Fruit fly (Drosophila melanogaster) whole organism, prepupa: Measurements from ENCODE around the gene CG13056.

ENCODE experiments used
- CG4318 ChIP-seq: fragments of 200-800 bp; sonication (Bioruptor generic); optimal IDR thresholded peaks from 3 replicates; lab custom pipeline; 2017; ENCODE audit warnings: missing biosample characterization, mild to moderate bottlenecking, missing genetic modification characterization
- CG6808 ChIP-seq: fragments of 200-800 bp; sonication (Bioruptor generic); optimal IDR thresholded peaks from 3 replicates; lab custom pipeline; 2017; ENCODE audit warnings: missing biosample characterization, missing genetic modification characterization, mild to moderate bottlenecking, moderate library complexity, missing genetic modification reagents
- CG8632 ChIP-seq: fragments of 200-800 bp; sonication (Bioruptor generic); optimal IDR thresholded peaks from 3 replicates; lab custom pipeline; 2016; ENCODE audit warnings: missing biosample characterization, missing genetic modification characterization
- Ets21C ChIP-seq: fragments of 200-800 bp; sonication (Bioruptor generic); optimal IDR thresholded peaks from 3 replicates; lab custom pipeline; 2016; ENCODE audit warnings: missing biosample characterization, missing genetic modification characterization
- Hr4 ChIP-seq: fragments of 200-800 bp; sonication (Bioruptor generic); optimal IDR thresholded peaks from 3 replicates; lab custom pipeline; 2016; ENCODE audit warnings: missing biosample characterization, missing genetic modification characterization
- Lpt ChIP-seq: fragments of 200-800 bp; sonication (Bioruptor generic); optimal IDR thresholded peaks from 3 replicates; lab custom pipeline; 2016; ENCODE audit warnings: missing biosample characterization, missing genetic modification characterization
- Met ChIP-seq: fragments of 200-800 bp; sonication (Bioruptor generic); optimal IDR thresholded peaks from 3 replicates; lab custom pipeline; 2016; ENCODE audit warnings: missing biosample characterization, missing genetic modification characterization
- OdsH ChIP-seq: fragments of 200-800 bp; sonication (Bioruptor generic); optimal IDR thresholded peaks from 3 replicates; lab custom pipeline; 2016; ENCODE audit warnings: missing biosample characterization, missing genetic modification characterization
- acj6 ChIP-seq: fragments of 200-800 bp; sonication (Bioruptor generic); optimal IDR thresholded peaks from 3 replicates; lab custom pipeline; 2016; ENCODE audit warnings: missing biosample characterization, missing genetic modification characterization
- cyc ChIP-seq: fragments of 200-800 bp; sonication (Bioruptor generic); optimal IDR thresholded peaks from 3 replicates; lab custom pipeline; 2016; ENCODE audit warnings: missing biosample characterization, missing genetic modification characterization
- fd59A ChIP-seq: fragments of 200-800 bp; sonication (Bioruptor generic); optimal IDR thresholded peaks from 2 replicates; lab custom pipeline; 2017; ENCODE audit warnings: missing biosample characterization, mild to moderate bottlenecking, missing genetic modification characterization, missing genetic modification reagents
- lz ChIP-seq: fragments of 200-800 bp; sonication (Bioruptor generic); optimal IDR thresholded peaks from 3 replicates; lab custom pipeline; 2016; ENCODE audit warnings: missing biosample characterization, missing genetic modification characterization
- ss ChIP-seq, 2 experiments: fragments of 200-800 bp; sonication (Bioruptor generic); optimal IDR thresholded peaks; 2 replicates in 1 of 2; 3 replicates in 1 of 2; lab custom pipeline; 2017 to 2018; ENCODE audit warnings: mild to moderate bottlenecking in 2 of 2, missing biosample characterization in 2 of 2, missing genetic modification characterization in 2 of 2, moderate library complexity in 1 of 2

DNA sequence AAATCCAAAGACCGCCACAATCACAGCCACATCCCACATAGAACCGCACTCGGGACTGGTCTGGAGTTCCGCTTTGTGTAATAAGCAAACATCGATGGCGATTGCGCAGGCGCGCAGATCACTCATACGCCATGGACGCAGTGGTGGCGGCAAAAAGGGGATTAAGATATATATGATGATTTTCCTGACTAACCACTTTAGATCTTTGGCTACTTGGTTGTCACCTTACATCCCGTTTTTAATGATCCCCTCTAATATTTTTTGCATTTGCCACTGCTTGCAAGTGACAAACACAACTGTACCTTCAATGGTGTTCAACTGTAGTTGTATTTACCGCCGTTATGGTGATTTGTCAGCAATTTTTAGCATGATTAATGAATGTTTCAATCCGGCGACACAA, 23.1 kb upstream of the CG13056 start:
- TF ChIP-seq Hr4 (GFP tag; lab: Kevin White, UChicago), result peak; percentile 77
- TF ChIP-seq CG6808, result no peak
- TF ChIP-seq ss (GFP tag; optimal IDR thresholded peaks at IDR 0.05; lab: Kevin White, UChicago), result no peak
- peak; percentile 56 for TF ChIP-seq Lpt
- peak; percentile 52 for TF ChIP-seq lz
- peak; percentile 47 for TF ChIP-seq CG4318 (GFP tag; lab: Kevin White, UChicago)
- TF ChIP-seq cyc (GFP tag; lab: Kevin White, UChicago), result no peak
- no peak for TF ChIP-seq fd59A
- no peak for TF ChIP-seq Met (GFP tag; lab: Kevin White, UChicago)
- TF ChIP-seq CG8632 (GFP tag; lab: Kevin White, UChicago), result no peak
- TF ChIP-seq Ets21C (GFP tag; lab: Kevin White, UChicago), result no peak
- peak; percentile 51 for TF ChIP-seq OdsH
- TF ChIP-seq acj6 (GFP tag; lab: Kevin White, UChicago), result peak; percentile 21
